Fruit fly (Drosophila melanogaster): ENCODE measurements around the gene CG44085.

DNA sequence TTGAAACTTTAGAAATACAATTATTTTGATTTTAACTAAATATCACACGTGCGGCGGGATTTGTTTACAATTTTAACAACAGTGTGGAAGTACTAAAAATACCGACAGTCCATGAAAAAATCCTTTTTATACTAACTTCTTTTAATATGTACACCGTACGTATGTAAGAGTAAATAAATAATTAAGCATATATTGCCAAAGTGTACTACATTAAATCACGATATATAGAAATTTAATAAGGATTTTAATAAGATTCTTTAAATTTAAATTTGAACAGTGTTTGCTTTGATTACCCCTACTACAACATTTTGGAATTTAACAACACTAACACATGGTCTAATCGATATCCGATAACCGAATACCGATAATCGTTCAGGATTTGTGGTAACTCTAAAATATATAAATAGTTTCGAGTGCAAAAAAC lies 38.6 kb upstream of the CG44085 start, which contains the start of the genes Ski6 and CG16812:
- TF ChIP-seq Snoo (tag; optimal IDR thresholded peaks at IDR 0.05) (no peak), CG17806 (tag; optimal IDR thresholded peaks at IDR 0.05) (no peak), CG12605 (GFP tag; IDR thresholded peaks at IDR 0.05) (0 out of 2 replicates have a peak, but pooled peaks have one; percentile 47), Pif1A (GFP tag; optimal IDR thresholded peaks at IDR 0.05) (no peak), Pif1B (GFP tag; optimal IDR thresholded peaks at IDR 0.05) (no peak), CG8159 (tag; optimal IDR thresholded peaks at IDR 0.05) (no peak), CG14655 (GFP tag; optimal IDR thresholded peaks at IDR 0.05) (no peak), CG10348 (GFP tag; IDR thresholded peaks at IDR 0.05) (no peak), CG4496 (GFP tag; IDR thresholded peaks at IDR 0.05) (0 out of 3 replicates have a peak, but pooled peaks have one; percentile 27), CG8301 (tag; optimal IDR thresholded peaks at IDR 0.05) (no peak), EcR (GFP tag; optimal IDR thresholded peaks at IDR 0.05) (no peak), rn (GFP tag; IDR thresholded peaks at IDR 0.05) (no peak), fd96Ca (GFP tag; IDR thresholded peaks at IDR 0.05) (no peak)
